Worm (Caenorhabditis elegans) whole organism, young adult: ENCODE data around the gene gei-1.

Source experiments
- B0261.1 ChIP-seq: sonication (generic microtip); optimal IDR thresholded peaks from 2 replicates; lab custom pipeline; 2016; ENCODE audit warnings: mild to moderate bottlenecking, missing genetic modification characterization, moderate library complexity, missing compliant biosample characterization
- F10E7.11 ChIP-seq: sonication (generic microtip); optimal IDR thresholded peaks from 2 replicates; lab custom pipeline; 2017; ENCODE audit warnings: mild to moderate bottlenecking, missing genetic modification characterization, moderate library complexity, missing compliant biosample characterization
- F33H1.4 ChIP-seq: fragments of 200-800 bp; sonication (Bioruptor generic); IDR thresholded peaks from 2 replicates; pipeline ENCODE4 v1.3.6; 2022; ENCODE audit warnings: missing genetic modification reagents, missing genetic modification characterization, missing compliant biosample characterization
- F49E8.2 ChIP-seq: sonication (generic microtip); optimal IDR thresholded peaks from 3 replicates; lab custom pipeline; 2017; ENCODE audit warnings: missing genetic modification characterization, mild to moderate bottlenecking, missing compliant biosample characterization, antibody characterized with exemption, moderate library complexity; ENCODE audit not compliant: insufficient read depth
- F52B5.7 ChIP-seq: sonication (generic microtip); optimal IDR thresholded peaks from 2 replicates; lab custom pipeline; 2016; ENCODE audit warnings: mild to moderate bottlenecking, missing genetic modification characterization, missing compliant biosample characterization
- F57A8.1 ChIP-seq: fragments of 200-800 bp; sonication (Bioruptor generic); optimal IDR thresholded peaks from 2 replicates; lab custom pipeline; 2018; ENCODE audit warnings: mild to moderate bottlenecking, missing genetic modification characterization, moderate library complexity, missing compliant biosample characterization
- K11D2.4 ChIP-seq: fragments of 200-800 bp; sonication (Bioruptor generic); IDR thresholded peaks from 2 replicates; pipeline ENCODE4 v1.3.6; 2022; ENCODE audit warnings: missing genetic modification reagents, missing genetic modification characterization, missing compliant biosample characterization
- T07F8.4 ChIP-seq: sonication (generic microtip); optimal IDR thresholded peaks from 2 replicates; lab custom pipeline; 2016; ENCODE audit warnings: mild to moderate bottlenecking, missing genetic modification characterization, moderate library complexity, missing compliant biosample characterization
- Y56A3A.18 ChIP-seq: fragments of 200-800 bp; sonication (Bioruptor generic); IDR thresholded peaks from 2 replicates; pipeline ENCODE4 v1.3.6; 2022; ENCODE audit warnings: missing genetic modification reagents, missing genetic modification characterization, missing compliant biosample characterization
- Y79H2A.3 ChIP-seq: fragments of 200-800 bp; sonication (Bioruptor generic); conservative IDR thresholded peaks from 2 replicates; pipeline ENCODE4 v1.3.6; 2022; ENCODE audit warnings: missing genetic modification reagents, missing genetic modification characterization, missing compliant biosample characterization
- Y95B8A.8 ChIP-seq: fragments of 200-800 bp; sonication (Bioruptor generic); IDR thresholded peaks from 2 replicates; pipeline ENCODE4 v1.3.6; 2022; ENCODE audit warnings: missing genetic modification reagents, missing genetic modification characterization, missing compliant biosample characterization
- ZK185.1 ChIP-seq: sonication (generic microtip); optimal IDR thresholded peaks from 2 replicates; lab custom pipeline; 2016; ENCODE audit warnings: mild to moderate bottlenecking, missing genetic modification characterization, missing compliant biosample characterization; ENCODE audit not compliant: poor library complexity, severe bottlenecking
- akir-1 ChIP-seq: fragments of 200-800 bp; sonication (Bioruptor generic); optimal IDR thresholded peaks from 2 replicates; lab custom pipeline; 2018; ENCODE audit warnings: mild to moderate bottlenecking, missing genetic modification characterization, moderate library complexity, missing compliant biosample characterization
- ama-1 ChIP-seq, 3 experiments: fragments of 150-350 bp in 1 of 3; sonication (generic microtip) in 2 of 3; optimal IDR thresholded peaks; 2 replicates each; lab custom pipeline; 2014 to 2018; ENCODE audit warnings: missing biosample characterization in 2 of 3, missing genetic modification characterization in 2 of 3, missing genetic modification reagents in 2 of 3
- attf-3 ChIP-seq: fragments of 200-800 bp; sonication (Bioruptor generic); conservative IDR thresholded peaks from 2 replicates; pipeline ENCODE4 v1.3.6; 2022; ENCODE audit warnings: missing genetic modification reagents, missing genetic modification characterization, missing compliant biosample characterization
- attf-5 ChIP-seq: fragments of 200-800 bp; sonication (Bioruptor generic); optimal IDR thresholded peaks from 2 replicates; lab custom pipeline; 2018; ENCODE audit warnings: mild to moderate bottlenecking, missing genetic modification characterization, missing compliant biosample characterization
- attf-6 ChIP-seq: fragments of 200-800 bp; sonication (Bioruptor generic); IDR thresholded peaks from 2 replicates; pipeline ENCODE4 v1.3.6; 2022; ENCODE audit warnings: missing genetic modification reagents, missing genetic modification characterization, missing compliant biosample characterization
- egrh-3 ChIP-seq: fragments of 200-800 bp; sonication (Bioruptor generic); IDR thresholded peaks from 2 replicates; pipeline ENCODE4 v1.3.6; 2022; ENCODE audit warnings: missing genetic modification reagents, missing genetic modification characterization, missing compliant biosample characterization
- ets-4 ChIP-seq: fragments of 200-800 bp; sonication (Bioruptor generic); optimal IDR thresholded peaks from 2 replicates; lab custom pipeline; 2018; ENCODE audit warnings: mild to moderate bottlenecking, missing genetic modification characterization, missing compliant biosample characterization
- hmg-1.2 ChIP-seq: fragments of 200-800 bp; sonication (Bioruptor generic); IDR thresholded peaks from 2 replicates; pipeline ENCODE4 v1.3.6; 2022; ENCODE audit warnings: missing genetic modification reagents, missing genetic modification characterization, missing compliant biosample characterization
- hmg-20 ChIP-seq: fragments of 200-800 bp; sonication (Bioruptor generic); IDR thresholded peaks from 2 replicates; pipeline ENCODE4 v1.3.6; 2022; ENCODE audit warnings: missing genetic modification reagents, missing genetic modification characterization, missing compliant biosample characterization
- let-526 ChIP-seq: fragments of 200-800 bp; sonication (Bioruptor generic); IDR thresholded peaks from 2 replicates; pipeline ENCODE4 v1.3.6; 2022; ENCODE audit warnings: missing genetic modification reagents, missing genetic modification characterization, missing compliant biosample characterization
- let-607 ChIP-seq, 2 experiments: fragments of 200-800 bp in 1 of 2; sonication (Bioruptor generic) in 1 of 2; sonication (generic microtip) in 1 of 2; optimal IDR thresholded peaks; 2 replicates each; lab custom pipeline; 2016 to 2018; ENCODE audit warnings: mild to moderate bottlenecking in 2 of 2, missing compliant biosample characterization in 2 of 2, missing genetic modification characterization in 2 of 2, moderate library complexity in 2 of 2, missing genotype in 1 of 2
- lin-35 ChIP-seq, 3 experiments: fragments of 150-350 bp in 2 of 3; sonication (generic microtip) in 1 of 3; optimal IDR thresholded peaks; 2 replicates each; lab custom pipeline; 2014 to 2018; ENCODE audit warnings: missing biosample characterization in 3 of 3, missing genetic modification characterization in 3 of 3, missing genetic modification reagents in 3 of 3
- lsy-27 ChIP-seq: sonication (generic microtip); optimal IDR thresholded peaks from 2 replicates; lab custom pipeline; 2017; ENCODE audit warnings: missing genetic modification characterization, mild to moderate bottlenecking, missing compliant biosample characterization, antibody characterized with exemption, missing genotype, borderline replicate concordance; ENCODE audit not compliant: insufficient read depth
- madf-10 ChIP-seq: sonication (generic microtip); optimal IDR thresholded peaks from 2 replicates; lab custom pipeline; 2016; ENCODE audit warnings: mild to moderate bottlenecking, missing genetic modification characterization, missing compliant biosample characterization
- madf-3 ChIP-seq: fragments of 200-800 bp; sonication (Bioruptor generic); IDR thresholded peaks from 2 replicates; pipeline ENCODE4 v1.3.6; 2022; ENCODE audit warnings: missing genetic modification reagents, missing genetic modification characterization, missing compliant biosample characterization
- madf-8 ChIP-seq: fragments of 200-800 bp; sonication (Bioruptor generic); conservative IDR thresholded peaks from 2 replicates; pipeline ENCODE4 v1.3.6; 2022; ENCODE audit warnings: missing genetic modification reagents, missing genetic modification characterization, missing compliant biosample characterization
- nhr-27 ChIP-seq: fragments of 200-800 bp; sonication (Bioruptor generic); optimal IDR thresholded peaks from 2 replicates; lab custom pipeline; 2018; ENCODE audit warnings: mild to moderate bottlenecking, missing genetic modification characterization, moderate library complexity, missing compliant biosample characterization
- rcor-1 ChIP-seq: fragments of 200-800 bp; sonication (Bioruptor generic); IDR thresholded peaks from 2 replicates; pipeline ENCODE4 v1.3.6; 2022; ENCODE audit warnings: missing genetic modification reagents, missing genetic modification characterization, missing compliant biosample characterization
- repo-1 ChIP-seq: sonication (generic microtip); optimal IDR thresholded peaks from 2 replicates; lab custom pipeline; 2017; ENCODE audit warnings: mild to moderate bottlenecking, missing genetic modification characterization, missing compliant biosample characterization
- sea-2 ChIP-seq: fragments of 200-800 bp; sonication (Bioruptor generic); IDR thresholded peaks from 2 replicates; pipeline ENCODE4 v1.3.6; 2022; ENCODE audit warnings: missing genetic modification characterization, missing compliant biosample characterization
- snpc-1.3 ChIP-seq: sonication (generic microtip); optimal IDR thresholded peaks from 2 replicates; lab custom pipeline; 2017; ENCODE audit warnings: missing genetic modification characterization, mild to moderate bottlenecking, missing compliant biosample characterization, antibody characterized with exemption, moderate library complexity, missing genotype, missing genetic modification reagents; ENCODE audit not compliant: insufficient read depth
- tlf-1 ChIP-seq: fragments of 200-800 bp; sonication (Bioruptor generic); optimal IDR thresholded peaks from 2 replicates; lab custom pipeline; 2018; ENCODE audit warnings: mild to moderate bottlenecking, missing genetic modification characterization, missing compliant biosample characterization
- xnd-1 ChIP-seq: sonication (generic microtip); optimal IDR thresholded peaks from 2 replicates; lab custom pipeline; 2016; ENCODE audit warnings: missing genotype, missing genetic modification reagents, missing genetic modification characterization, missing compliant biosample characterization
- zim-3 ChIP-seq: sonication (generic microtip); optimal IDR thresholded peaks from 2 replicates; lab custom pipeline; 2017; ENCODE audit warnings: mild to moderate bottlenecking, missing genetic modification characterization, moderate library complexity, missing compliant biosample characterization
- ztf-3 ChIP-seq: fragments of 200-800 bp; sonication (Bioruptor generic); optimal IDR thresholded peaks from 2 replicates; lab custom pipeline; 2018; ENCODE audit warnings: mild to moderate bottlenecking, missing genetic modification characterization, missing compliant biosample characterization

Gene gei-1

ce11 chrIII:3390144-3390543, 45.5 kb downstream of the gei-1 start (continued):
- TF ChIP-seq sea-2 (no peak), madf-8 (GFP tag; lab: Robert Waterston, UW) (peak; percentile 91), attf-6 (GFP tag; lab: Robert Waterston, UW) (0 out of 2 replicates have a peak, but pooled peaks have one; percentile 12), Y79H2A.3 (no peak), T07F8.4 (tag; lab: Kevin White, UChicago) (no peak), xnd-1 (peak; percentile 99), repo-1 (tag; lab: Kevin White, UChicago) (no peak), hmg-20 (GFP tag; lab: Robert Waterston, UW) (no peak), ets-4 (GFP tag; lab: Kevin White, UChicago) (no peak), let-607 (tag; optimal IDR thresholded peaks at IDR 0.05; lab: Kevin White, UChicago) (no peak), F49E8.2 (peak; percentile 85), hmg-1.2 (GFP tag; lab: Robert Waterston, UW) (peak; percentile 34; the same call in 1 of the 2 replicates), nhr-27 (tag; lab: Kevin White, UChicago) (no peak), Y56A3A.18 (no peak), K11D2.4 (GFP tag; lab: Robert Waterston, UW) (no peak), lsy-27 (tag; lab: Kevin White, UChicago) (no peak), ZK185.1 (tag; lab: Kevin White, UChicago) (no peak), tlf-1 (GFP tag; lab: Kevin White, UChicago) (peak; percentile 73), madf-3 (GFP tag; lab: Robert Waterston, UW) (no peak), F33H1.4 (peak; percentile 98), ztf-3 (no peak), attf-5 (GFP tag; lab: Kevin White, UChicago) (no peak), F52B5.7 (tag; lab: Kevin White, UChicago) (no peak), akir-1 (GFP tag; lab: Kevin White, UChicago) (no peak), rcor-1 (GFP tag; lab: Robert Waterston, UW) (peak; percentile 51)

- TF ChIP-seq egrh-3 (no peak), B0261.1 (tag; lab: Kevin White, UChicago) (no peak), madf-3 (GFP tag; lab: Robert Waterston, UW) (no peak), snpc-1.3 (tag; lab: Kevin White, UChicago) (no peak), F57A8.1 (GFP tag; lab: Kevin White, UChicago) (no peak), lin-35 (GFP tag; optimal IDR thresholded peaks at IDR 0.05; lab: Kevin White, UChicago) (no peak), zim-3 (no peak)
- TF ChIP-seq, all 124 proteins: peak for 0
These were observed 49.0 kb downstream of the gei-1 start, which contains the start of gene mlc-4 for ce11 chrIII:3393687-3394086. Gene mlc-4 (minus strand): TSS chrIII:3393787.

DNA sequence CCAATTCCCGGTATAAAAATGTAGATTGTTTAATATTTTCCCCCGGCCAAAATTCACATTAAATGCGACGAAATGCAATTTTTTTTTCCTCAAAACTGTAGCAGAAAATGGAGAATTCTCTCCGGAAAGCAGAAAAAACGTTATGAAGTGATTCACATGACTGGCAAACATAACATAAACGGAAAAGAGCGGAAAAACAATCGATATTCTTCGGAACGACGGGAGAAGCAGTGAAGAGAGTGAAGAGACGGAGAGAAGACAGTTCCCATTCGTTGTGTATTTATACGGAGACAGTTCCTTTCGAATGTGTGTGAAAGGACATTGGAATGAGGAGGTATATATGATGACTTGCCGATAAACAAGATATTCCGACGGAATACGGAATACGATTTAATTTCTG, 50.4 kb downstream of the gei-1 start:
- TF ChIP-seq hmg-1.2 (GFP tag; lab: Robert Waterston, UW): peak; percentile 25; the same call in 1 of the 2 replicates
- peak; percentile 21 for TF ChIP-seq ama-1 (optimal IDR thresholded peaks at IDR 0.05; lab: Kevin White, UChicago)
- no peak for TF ChIP-seq ama-1 (GFP tag; optimal IDR thresholded peaks at IDR 0.05; lab: Kevin White, UChicago)
- TF ChIP-seq let-526 (GFP tag; lab: Robert Waterston, UW): no peak
- no peak for TF ChIP-seq madf-10 (tag; lab: Kevin White, UChicago)
- no peak for TF ChIP-seq F10E7.11 (tag; lab: Kevin White, UChicago)
- TF ChIP-seq attf-3 (GFP tag; lab: Robert Waterston, UW): no peak
- TF ChIP-seq Y95B8A.8 (GFP tag; lab: Robert Waterston, UW): no peak
